Worm (Caenorhabditis elegans) whole organism, L1 larva: ENCODE data around the gene djr-1.1.

Experiments
- C04F5.9 ChIP-seq: sonication (generic microtip); optimal IDR thresholded peaks from 2 replicates; lab custom pipeline; 2016; ENCODE audit warnings: missing genetic modification characterization, missing compliant biosample characterization
- C34B4.2 ChIP-seq: sonication (generic microtip); optimal IDR thresholded peaks from 2 replicates; lab custom pipeline; 2017; ENCODE audit warnings: mild to moderate bottlenecking, missing genetic modification characterization, missing compliant biosample characterization
- F16B12.6 ChIP-seq: fragments of 150-350 bp; optimal IDR thresholded peaks from 2 replicates; lab custom pipeline; 2014; ENCODE audit warnings: missing biosample characterization, missing genetic modification characterization
- aha-1 ChIP-seq: fragments of 150-350 bp; optimal IDR thresholded peaks from 2 replicates; lab custom pipeline; 2014; ENCODE audit warnings: missing biosample characterization, missing genetic modification characterization
- aly-2 ChIP-seq: fragments of 150-350 bp; optimal IDR thresholded peaks from 2 replicates; lab custom pipeline; 2014; ENCODE audit warnings: missing biosample characterization, missing genetic modification characterization
- ama-1 ChIP-seq: fragments of 150-350 bp; optimal IDR thresholded peaks from 2 replicates; lab custom pipeline; 2014
- blmp-1 ChIP-seq: fragments of 150-350 bp; optimal IDR thresholded peaks from 2 replicates; lab custom pipeline; 2014; ENCODE audit warnings: missing biosample characterization, missing genetic modification characterization
- ceh-8 ChIP-seq: fragments of 200-800 bp; sonication (Bioruptor generic); optimal IDR thresholded peaks from 2 replicates; lab custom pipeline; 2018; ENCODE audit warnings: mild to moderate bottlenecking, missing genetic modification characterization, moderate library complexity, missing compliant biosample characterization
- ceh-88 ChIP-seq: fragments of 200-800 bp; sonication (Bioruptor generic); IDR thresholded peaks from 2 replicates; pipeline ENCODE4 v1.3.6; 2022; ENCODE audit warnings: missing genetic modification characterization, missing compliant biosample characterization
- ceh-90 ChIP-seq: sonication (generic microtip); optimal IDR thresholded peaks from 2 replicates; lab custom pipeline; 2016; ENCODE audit warnings: missing genetic modification characterization, missing compliant biosample characterization
- ces-1 ChIP-seq: fragments of 150-350 bp; optimal IDR thresholded peaks from 2 replicates; lab custom pipeline; 2014; ENCODE audit warnings: missing biosample characterization, missing genetic modification reagents, missing genetic modification characterization
- dsc-1 ChIP-seq: sonication (generic microtip); optimal IDR thresholded peaks from 2 replicates; lab custom pipeline; 2016; ENCODE audit warnings: mild to moderate bottlenecking, missing genetic modification characterization, missing compliant biosample characterization
- egl-13 ChIP-seq: sonication (generic microtip); optimal IDR thresholded peaks from 2 replicates; lab custom pipeline; 2016; ENCODE audit warnings: missing genotype, missing genetic modification reagents, missing genetic modification characterization, missing compliant biosample characterization
- egl-27 ChIP-seq, 2 experiments: fragments of 150-350 bp in 1 of 2; sonication (generic microtip); optimal IDR thresholded peaks; 3 replicates each; lab custom pipeline; 2017 to 2018; ENCODE audit warnings: missing biosample characterization in 2 of 2, missing genetic modification characterization in 2 of 2, missing genetic modification reagents in 2 of 2
- elt-2 ChIP-seq: sonication (generic microtip); optimal IDR thresholded peaks from 2 replicates; lab custom pipeline; 2016; ENCODE audit warnings: missing genetic modification characterization, mild to moderate bottlenecking, inconsistent platforms, missing compliant biosample characterization, missing genetic modification reagents
- elt-3 ChIP-seq, 6 experiments: fragments of 150-350 bp in 1 of 6; sonication (generic microtip); optimal IDR thresholded peaks; 2 replicates each; lab custom pipeline; 2017 to 2018; ENCODE audit warnings: missing biosample characterization in 6 of 6, missing genetic modification characterization in 6 of 6, inconsistent platforms in 1 of 6
- fkh-4 ChIP-seq: sonication (generic microtip); optimal IDR thresholded peaks from 2 replicates; lab custom pipeline; 2016; ENCODE audit warnings: missing compliant biosample characterization, missing genetic modification characterization, borderline replicate concordance
- grh-1 ChIP-seq: fragments of 200-800 bp; sonication (Bioruptor generic); IDR thresholded peaks from 2 replicates; pipeline ENCODE4 v1.3.6; 2022; ENCODE audit warnings: missing genetic modification reagents, missing genetic modification characterization, missing compliant biosample characterization
- hlh-17 ChIP-seq: fragments of 200-800 bp; sonication (Bioruptor generic); optimal IDR thresholded peaks from 2 replicates; lab custom pipeline; 2018; ENCODE audit warnings: missing genetic modification characterization, mild to moderate bottlenecking, missing compliant biosample characterization, moderate library complexity, borderline replicate concordance
- hpl-2 ChIP-seq: fragments of 150-350 bp; optimal IDR thresholded peaks from 2 replicates; lab custom pipeline; 2014; ENCODE audit warnings: missing biosample characterization, missing genetic modification reagents, missing genetic modification characterization
- irx-1 ChIP-seq: sonication (generic microtip); optimal IDR thresholded peaks from 2 replicates; lab custom pipeline; 2016; ENCODE audit warnings: missing genetic modification characterization, missing compliant biosample characterization
- jun-1 ChIP-seq: fragments of 150-350 bp; optimal IDR thresholded peaks from 2 replicates; lab custom pipeline; 2014; ENCODE audit warnings: missing biosample characterization, missing genetic modification reagents, missing genetic modification characterization
- lin-14 ChIP-seq: fragments of 200-800 bp; sonication (Bioruptor generic); optimal IDR thresholded peaks from 2 replicates; lab custom pipeline; 2018; ENCODE audit warnings: mild to moderate bottlenecking, missing genetic modification characterization, moderate library complexity, missing compliant biosample characterization
- lin-15B ChIP-seq: fragments of 150-350 bp; sonication (generic microtip); optimal IDR thresholded peaks from 3 replicates; lab custom pipeline; 2014; ENCODE audit warnings: missing biosample characterization, missing genetic modification characterization
- lsy-2 ChIP-seq, 2 experiments: fragments of 150-350 bp; optimal IDR thresholded peaks; 2 replicates each; lab custom pipeline; 2014; ENCODE audit warnings: missing biosample characterization in 2 of 2, missing genetic modification characterization in 2 of 2
- mab-9 ChIP-seq: fragments of 200-800 bp; sonication (Bioruptor generic); IDR thresholded peaks from 2 replicates; pipeline ENCODE4 v1.3.6; 2022; ENCODE audit warnings: missing genetic modification reagents, missing genetic modification characterization, missing compliant biosample characterization
- mef-2 ChIP-seq: fragments of 150-350 bp; optimal IDR thresholded peaks from 2 replicates; lab custom pipeline; 2014; ENCODE audit warnings: missing biosample characterization, missing genetic modification characterization
- mep-1 ChIP-seq: fragments of 150-350 bp; optimal IDR thresholded peaks from 2 replicates; lab custom pipeline; 2014; ENCODE audit warnings: missing biosample characterization, missing genetic modification characterization
- nhr-12 ChIP-seq: sonication (generic microtip); optimal IDR thresholded peaks from 2 replicates; lab custom pipeline; 2017; ENCODE audit warnings: missing biosample characterization, missing genetic modification characterization
- nhr-20 ChIP-seq: sonication (generic microtip); optimal IDR thresholded peaks from 2 replicates; lab custom pipeline; 2016; ENCODE audit warnings: mild to moderate bottlenecking, missing genetic modification characterization, missing compliant biosample characterization
- nhr-28 ChIP-seq: fragments of 150-350 bp; optimal IDR thresholded peaks from 2 replicates; lab custom pipeline; 2014; ENCODE audit warnings: missing biosample characterization, missing genetic modification characterization
- nhr-47 ChIP-seq: sonication (generic microtip); optimal IDR thresholded peaks from 2 replicates; lab custom pipeline; 2016; ENCODE audit warnings: mild to moderate bottlenecking, missing genetic modification characterization, moderate library complexity, missing compliant biosample characterization
- nhr-71 ChIP-seq: sonication (generic microtip); optimal IDR thresholded peaks from 2 replicates; lab custom pipeline; 2016; ENCODE audit warnings: mild to moderate bottlenecking, missing genetic modification characterization, moderate library complexity, missing compliant biosample characterization
- nhr-77 ChIP-seq: fragments of 150-350 bp; optimal IDR thresholded peaks from 2 replicates; lab custom pipeline; 2014; ENCODE audit warnings: missing biosample characterization, missing genetic modification characterization
- nhr-84 ChIP-seq: sonication (generic microtip); optimal IDR thresholded peaks from 2 replicates; lab custom pipeline; 2017; ENCODE audit warnings: missing biosample characterization, missing genetic modification characterization
- nhr-85 ChIP-seq: sonication (generic microtip); peaks from one replicate; lab custom pipeline; 2016; ENCODE audit warnings: missing genetic modification characterization, inconsistent platforms, missing compliant biosample characterization
- nhr-90 ChIP-seq: sonication (generic microtip); optimal IDR thresholded peaks from 2 replicates; lab custom pipeline; 2016; ENCODE audit warnings: mild to moderate bottlenecking, missing genetic modification characterization, missing compliant biosample characterization; ENCODE audit not compliant: poor library complexity
- pag-3 ChIP-seq: sonication (generic microtip); optimal IDR thresholded peaks from 2 replicates; lab custom pipeline; 2017; ENCODE audit warnings: missing genetic modification characterization, mild to moderate bottlenecking, missing compliant biosample characterization, antibody characterized with exemption, borderline replicate concordance; ENCODE audit not compliant: insufficient read depth
- pax-3 ChIP-seq: fragments of 200-800 bp; sonication (Bioruptor generic); optimal IDR thresholded peaks from 2 replicates; lab custom pipeline; 2018; ENCODE audit warnings: mild to moderate bottlenecking, missing genetic modification characterization, moderate library complexity, missing compliant biosample characterization
- pqm-1 ChIP-seq: sonication (generic microtip); optimal IDR thresholded peaks from 3 replicates; lab custom pipeline; 2017; ENCODE audit warnings: missing biosample characterization, missing genetic modification characterization
- rnt-1 ChIP-seq: sonication (generic microtip); optimal IDR thresholded peaks from 2 replicates; lab custom pipeline; 2016; ENCODE audit warnings: mild to moderate bottlenecking, missing genetic modification characterization, moderate library complexity, missing compliant biosample characterization
- snu-23 ChIP-seq: sonication (generic microtip); optimal IDR thresholded peaks from 2 replicates; lab custom pipeline; 2016; ENCODE audit warnings: missing genetic modification characterization, missing compliant biosample characterization
- sox-4 ChIP-seq: sonication (generic microtip); optimal IDR thresholded peaks from 2 replicates; lab custom pipeline; 2016; ENCODE audit warnings: missing genetic modification characterization, missing compliant biosample characterization
- sptf-1 ChIP-seq: fragments of 150-350 bp; optimal IDR thresholded peaks from 2 replicates; lab custom pipeline; 2014; ENCODE audit warnings: missing biosample characterization, missing genetic modification characterization
- sup-37 ChIP-seq: fragments of 200-800 bp; sonication (Bioruptor generic); optimal IDR thresholded peaks from 2 replicates; lab custom pipeline; 2018; ENCODE audit warnings: mild to moderate bottlenecking, missing genetic modification characterization, missing compliant biosample characterization
- swsn-7 ChIP-seq: sonication (generic microtip); optimal IDR thresholded peaks from 2 replicates; lab custom pipeline; 2016; ENCODE audit warnings: missing genetic modification characterization, missing compliant biosample characterization
- tbx-2 ChIP-seq: sonication (generic microtip); optimal IDR thresholded peaks from 2 replicates; lab custom pipeline; 2016; ENCODE audit warnings: missing genetic modification characterization, missing compliant biosample characterization
- unc-30 ChIP-seq: sonication (generic microtip); optimal IDR thresholded peaks from 2 replicates; lab custom pipeline; 2017; ENCODE audit warnings: missing biosample characterization, missing genetic modification characterization
- unc-86 ChIP-seq: sonication (generic microtip); optimal IDR thresholded peaks from 2 replicates; lab custom pipeline; 2016; ENCODE audit warnings: missing genetic modification characterization, missing compliant biosample characterization
- zag-1 ChIP-seq: fragments of 150-350 bp; optimal IDR thresholded peaks from 2 replicates; lab custom pipeline; 2014; ENCODE audit warnings: missing biosample characterization, missing genetic modification characterization

Gene djr-1.1

DNA sequence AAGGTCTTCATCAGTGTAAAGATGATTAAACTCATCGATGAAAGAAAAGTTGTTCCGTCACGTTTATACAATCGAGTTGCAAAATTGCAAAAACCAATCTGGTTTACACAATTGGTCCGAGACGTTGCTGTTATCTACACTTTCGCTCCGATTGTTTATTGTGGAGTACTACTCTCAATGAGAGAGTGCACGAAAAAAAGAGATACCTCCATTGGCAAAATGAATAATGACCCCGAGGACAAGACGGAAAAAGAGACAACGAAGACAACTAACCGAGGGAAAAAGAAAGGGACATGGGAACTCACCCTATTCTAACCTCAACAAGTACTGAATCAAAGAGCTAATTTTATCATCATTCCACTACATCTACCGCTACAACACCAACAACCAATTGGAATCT lies 23.2 kb downstream of the djr-1.1 start (continued):
- TF ChIP-seq sptf-1 (tag; lab: Kevin White, UChicago) (no peak), ceh-90 (tag; lab: Kevin White, UChicago) (no peak), nhr-71 (peak; percentile 10), nhr-90 (tag; lab: Kevin White, UChicago) (no peak), sup-37 (GFP tag; lab: Kevin White, UChicago) (no peak), unc-86 (tag; lab: Kevin White, UChicago) (no peak), irx-1 (tag; lab: Kevin White, UChicago) (no peak), nhr-77 (no peak), lsy-2 (tag; optimal IDR thresholded peaks at IDR 0.05; lab: Kevin White, UChicago) (peak in 1 of 2 experiments; percentile 29), unc-30 (no peak), ceh-88 (no peak), C04F5.9 (no peak), egl-13 (tag; lab: Kevin White, UChicago) (no peak), sox-4 (tag; lab: Kevin White, UChicago) (no peak)

DNA sequence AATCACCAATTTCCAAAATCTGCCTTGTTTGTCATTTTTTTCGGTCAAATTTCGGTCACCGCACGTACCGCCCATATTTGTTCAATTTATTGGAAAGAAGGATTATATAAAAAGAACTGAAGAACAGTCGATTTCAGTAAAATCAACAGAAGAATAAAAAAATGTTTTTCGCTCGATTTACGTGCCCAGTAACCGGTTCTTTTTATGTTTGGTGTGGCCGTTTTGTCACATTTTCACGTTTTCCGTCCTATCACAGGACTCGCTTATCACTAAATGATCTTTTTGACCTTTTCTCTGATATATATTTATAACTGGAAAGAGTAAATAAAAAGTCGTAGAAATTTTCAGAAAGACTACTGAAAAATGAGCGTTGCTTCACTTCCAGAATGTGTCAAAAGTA lies 29.1 kb downstream of the djr-1.1 start, which contains the start of gene far-7:
TSS of gene far-7 (plus strand) at position 331 of the 400 bp plus-strand sequence.
- TF ChIP-seq ceh-90 (tag; lab: Kevin White, UChicago) (no peak), nhr-77 (no peak), nhr-12 (tag; lab: Kevin White, UChicago) (no peak), unc-86 (tag; lab: Kevin White, UChicago) (no peak), blmp-1 (peak; percentile 47), egl-27 (tag; optimal IDR thresholded peaks at IDR 0.05; lab: Kevin White, UChicago) (no peak), sox-4 (tag; lab: Kevin White, UChicago) (no peak), nhr-47 (no peak), F16B12.6 (tag; lab: Kevin White, UChicago) (no peak), nhr-85 (tag; lab: Kevin White, UChicago) (peak; percentile 66), nhr-90 (tag; lab: Kevin White, UChicago) (peak; percentile 36), dsc-1 (tag; lab: Kevin White, UChicago) (no peak), mep-1 (no peak), tbx-2 (tag; lab: Kevin White, UChicago) (peak; percentile 7), zag-1 (tag; lab: Kevin White, UChicago) (no peak), pax-3 (tag; lab: Kevin White, UChicago) (no peak), lsy-2 (tag; optimal IDR thresholded peaks at IDR 0.05; lab: Kevin White, UChicago) (no peak), hlh-17 (GFP tag; lab: Kevin White, UChicago) (no peak), C34B4.2 (tag; lab: Kevin White, UChicago) (no peak), rnt-1 (tag; lab: Kevin White, UChicago) (no peak), grh-1 (peak; percentile 36; the same call in 1 of the 2 replicates), elt-3 (tag; optimal IDR thresholded peaks at IDR 0.05; lab: Kevin White, UChicago) (peak in 2 of 6 experiments; percentile 16 to 50), irx-1 (tag; lab: Kevin White, UChicago) (no peak), mab-9 (GFP tag; lab: Robert Waterston, UW) (no peak), nhr-28 (no peak), ceh-8 (GFP tag; lab: Kevin White, UChicago) (no peak), ama-1 (lab: Kevin White, UChicago) (peak; percentile 53), swsn-7 (no peak), lin-15B (tag; lab: Kevin White, UChicago) (no peak), aha-1 (tag; lab: Kevin White, UChicago) (no peak), fkh-4 (tag; lab: Kevin White, UChicago) (no peak), ces-1 (GFP tag; lab: Kevin White, UChicago) (no peak), sptf-1 (tag; lab: Kevin White, UChicago) (no peak), nhr-84 (tag; lab: Kevin White, UChicago) (no peak), unc-30 (no peak), jun-1 (no peak), C04F5.9 (no peak), snu-23 (GFP tag; lab: Kevin White, UChicago) (peak; percentile 57), lin-14 (peak; percentile 58), elt-2 (tag; lab: Kevin White, UChicago) (no peak), hpl-2 (no peak), sup-37 (GFP tag; lab: Kevin White, UChicago) (no peak), aly-2 (tag; lab: Kevin White, UChicago) (no peak), nhr-71 (peak; percentile 15), mef-2 (no peak), nhr-20 (tag; lab: Kevin White, UChicago) (peak; percentile 46), egl-13 (tag; lab: Kevin White, UChicago) (no peak), pag-3 (tag; lab: Kevin White, UChicago) (no peak), pqm-1 (tag; lab: Kevin White, UChicago) (no peak)
